Fruit fly (Drosophila melanogaster) whole organism, embryonic: ENCODE results near the gene Sfp33A2.

Source experiments
- Aef1 ChIP-seq: fragments of 200-800 bp; sonication (Bioruptor generic); IDR thresholded peaks from 3 replicates; pipeline ENCODE4 v1.3.6; 2022; ENCODE audit warnings: missing biosample characterization, missing genetic modification characterization
- CG12071 ChIP-seq: fragments of 200-800 bp; sonication (Bioruptor generic); optimal IDR thresholded peaks from 3 replicates; lab custom pipeline; 2018; ENCODE audit warnings: missing biosample characterization, mild to moderate bottlenecking, missing genetic modification characterization
- CG12744 ChIP-seq: fragments of 200-800 bp; sonication (Bioruptor generic); optimal IDR thresholded peaks from 2 replicates; lab custom pipeline; 2016; ENCODE audit warnings: missing biosample characterization, missing genetic modification characterization
- CG13624 ChIP-seq: fragments of 200-800 bp; sonication (Bioruptor generic); optimal IDR thresholded peaks from 2 replicates; lab custom pipeline; 2016; ENCODE audit warnings: missing biosample characterization, missing genetic modification characterization
- CG15479 ChIP-seq: fragments of 200-800 bp; sonication (Bioruptor generic); optimal IDR thresholded peaks from 3 replicates; lab custom pipeline; 2019; ENCODE audit warnings: missing biosample characterization, mild to moderate bottlenecking, missing genetic modification characterization, moderate library complexity
- CG1602 ChIP-seq: fragments of 200-800 bp; sonication (Bioruptor generic); optimal IDR thresholded peaks from 3 replicates; lab custom pipeline; 2016; ENCODE audit warnings: missing biosample characterization, missing genetic modification characterization
- CG18599 ChIP-seq: fragments of 200-800 bp; sonication (Bioruptor generic); optimal IDR thresholded peaks from 3 replicates; lab custom pipeline; 2017; ENCODE audit warnings: missing biosample characterization, missing genetic modification characterization, mild to moderate bottlenecking, moderate library complexity, missing genetic modification reagents
- CG2202 ChIP-seq: fragments of 200-800 bp; sonication (Bioruptor generic); optimal IDR thresholded peaks from 2 replicates; lab custom pipeline; 2018; ENCODE audit warnings: missing biosample characterization, mild to moderate bottlenecking, missing genetic modification characterization
- CG2678 ChIP-seq: fragments of 200-800 bp; sonication (Bioruptor generic); optimal IDR thresholded peaks from 3 replicates; lab custom pipeline; 2019; ENCODE audit warnings: missing biosample characterization, mild to moderate bottlenecking, missing genetic modification characterization, moderate library complexity
- CG2712 ChIP-seq: fragments of 200-800 bp; optimal IDR thresholded peaks from 3 replicates; lab custom pipeline; 2019; ENCODE audit warnings: missing biosample characterization, mild to moderate bottlenecking, missing genetic modification characterization, moderate library complexity
- CG32532 ChIP-seq: fragments of 200-800 bp; sonication (Bioruptor generic); IDR thresholded peaks from 2 replicates; pipeline ENCODE4 v1.3.6; 2022; ENCODE audit warnings: missing biosample characterization, missing genetic modification characterization
- CG32767 ChIP-seq: fragments of 200-800 bp; sonication (Bioruptor generic); IDR thresholded peaks from 2 replicates; pipeline ENCODE4 v1.3.6; 2022; ENCODE audit warnings: missing biosample characterization, missing genetic modification characterization
- CG3847 ChIP-seq: fragments of 200-800 bp; sonication (Bioruptor generic); IDR thresholded peaks from 2 replicates; pipeline ENCODE4 v1.3.6; 2022; ENCODE audit warnings: missing biosample characterization, missing genetic modification characterization
- CG42726 ChIP-seq: fragments of 200-800 bp; sonication (Bioruptor generic); IDR thresholded peaks from 2 replicates; pipeline ENCODE4 v1.3.6; 2022; ENCODE audit warnings: missing biosample characterization, missing genetic modification characterization; ENCODE audit not compliant: partially characterized antibody
- CG7987 ChIP-seq: fragments of 200-800 bp; sonication (Bioruptor generic); optimal IDR thresholded peaks from 2 replicates; lab custom pipeline; 2018; ENCODE audit warnings: missing biosample characterization, mild to moderate bottlenecking, missing genetic modification characterization, moderate library complexity
- CHES-1-like ChIP-seq: fragments of 200-800 bp; sonication (Bioruptor generic); optimal IDR thresholded peaks from 2 replicates; lab custom pipeline; 2016; ENCODE audit warnings: missing biosample characterization, missing genetic modification characterization
- CTCF ChIP-seq: fragments of 200-800 bp; sonication (Bioruptor generic); optimal IDR thresholded peaks from 2 replicates; lab custom pipeline; 2017; ENCODE audit warnings: missing biosample characterization, mild to moderate bottlenecking, missing genetic modification characterization, moderate library complexity
- Dip3 ChIP-seq: fragments of 200-800 bp; sonication (Bioruptor generic); optimal IDR thresholded peaks from 3 replicates; lab custom pipeline; 2016; ENCODE audit warnings: missing biosample characterization, missing genetic modification characterization
- Doc3 ChIP-seq: fragments of 200-800 bp; sonication (Bioruptor generic); IDR thresholded peaks from 3 replicates; pipeline ENCODE4 v1.3.6; 2022; ENCODE audit warnings: missing biosample characterization, missing genetic modification characterization; ENCODE audit not compliant: partially characterized antibody
- Dref ChIP-seq: fragments of 200-800 bp; sonication (Bioruptor generic); IDR thresholded peaks from 2 replicates; pipeline ENCODE4 v1.3.6; 2022; ENCODE audit warnings: missing biosample characterization, missing genetic modification characterization
- ERR ChIP-seq: fragments of 200-800 bp; sonication (Bioruptor generic); optimal IDR thresholded peaks from 2 replicates; lab custom pipeline; 2016; ENCODE audit warnings: missing biosample characterization, missing genetic modification characterization
- Fer2 ChIP-seq: fragments of 200-800 bp; sonication (Bioruptor generic); optimal IDR thresholded peaks from 2 replicates; lab custom pipeline; 2018; ENCODE audit warnings: missing biosample characterization, mild to moderate bottlenecking, missing genetic modification characterization, moderate library complexity
- HmgZ ChIP-seq: fragments of 200-800 bp; sonication (Bioruptor generic); optimal IDR thresholded peaks from 2 replicates; lab custom pipeline; 2018; ENCODE audit warnings: missing biosample characterization, mild to moderate bottlenecking, missing genetic modification characterization
- Jarid2 ChIP-seq: fragments of 200-800 bp; sonication (Bioruptor generic); optimal IDR thresholded peaks from 3 replicates; lab custom pipeline; 2017; ENCODE audit warnings: mild to moderate bottlenecking, missing biosample characterization, missing genetic modification reagents, missing genetic modification characterization
- Nf-YB ChIP-seq: fragments of 200-800 bp; sonication (Bioruptor generic); optimal IDR thresholded peaks from 3 replicates; lab custom pipeline; 2019; ENCODE audit warnings: missing biosample characterization, mild to moderate bottlenecking, missing genetic modification characterization, moderate library complexity
- Pdp1 ChIP-seq, 2 experiments: fragments of 200-800 bp; sonication (Bioruptor generic); optimal IDR thresholded peaks; 3 replicates each; lab custom pipeline; 2016; ENCODE audit warnings: missing biosample characterization in 2 of 2, missing genetic modification characterization in 2 of 2, mild to moderate bottlenecking in 1 of 2, moderate library complexity in 1 of 2
- Ssrp ChIP-seq: fragments of 200-800 bp; sonication (Bioruptor generic); optimal IDR thresholded peaks from 2 replicates; lab custom pipeline; 2018; ENCODE audit warnings: missing biosample characterization, mild to moderate bottlenecking, missing genetic modification characterization, moderate library complexity
- Stat92E ChIP-seq, 3 experiments: fragments of >200 bp in 2 of 3; fragments of 200-800 bp in 1 of 3; sonication (Bioruptor generic) in 1 of 3; optimal IDR thresholded peaks; 2 replicates each; lab custom pipeline; 2017 to 2019; ENCODE audit warnings: missing biosample characterization in 3 of 3, missing genetic modification characterization in 3 of 3, mild to moderate bottlenecking in 1 of 3, moderate library complexity in 1 of 3
- Trl ChIP-seq, 3 experiments: fragments of >200 bp in 2 of 3; fragments of 200-800 bp in 1 of 3; sonication (Bioruptor generic) in 1 of 3; optimal IDR thresholded peaks; 2 replicates in 1 of 3; 3 replicates in 2 of 3; lab custom pipeline; 2016 to 2017; ENCODE audit warnings: missing biosample characterization in 1 of 3, missing genetic modification characterization in 1 of 3
- YL-1 ChIP-seq: fragments of 200-800 bp; sonication (Bioruptor generic); optimal IDR thresholded peaks from 3 replicates; lab custom pipeline; 2017; ENCODE audit warnings: missing biosample characterization, mild to moderate bottlenecking, missing genetic modification characterization
- ab ChIP-seq: fragments of 200-800 bp; sonication (Bioruptor generic); optimal IDR thresholded peaks from 2 replicates; lab custom pipeline; 2016; ENCODE audit warnings: missing biosample characterization, missing genetic modification characterization
- abd-A ChIP-seq: fragments of 200-800 bp; sonication (Bioruptor generic); optimal IDR thresholded peaks from 3 replicates; lab custom pipeline; 2019; ENCODE audit warnings: missing biosample characterization, mild to moderate bottlenecking, missing genetic modification characterization, moderate library complexity
- al ChIP-seq: fragments of 200-800 bp; sonication (Bioruptor generic); IDR thresholded peaks from 2 replicates; pipeline ENCODE4 v1.3.6; 2022; ENCODE audit warnings: missing biosample characterization, missing genetic modification characterization
- cg ChIP-seq: fragments of 200-800 bp; sonication (Bioruptor generic); optimal IDR thresholded peaks from 3 replicates; lab custom pipeline; 2019; ENCODE audit warnings: missing biosample characterization, mild to moderate bottlenecking, missing genetic modification characterization, moderate library complexity
- chn ChIP-seq: fragments of 200-800 bp; sonication (Bioruptor generic); optimal IDR thresholded peaks from 2 replicates; lab custom pipeline; 2016; ENCODE audit warnings: missing biosample characterization, missing genetic modification characterization
- corto ChIP-seq: fragments of 200-800 bp; sonication (Bioruptor generic); optimal IDR thresholded peaks from 2 replicates; lab custom pipeline; 2016; ENCODE audit warnings: missing biosample characterization, mild to moderate bottlenecking, missing genetic modification characterization, moderate library complexity
- gem ChIP-seq: fragments of 200-800 bp; sonication (Bioruptor generic); optimal IDR thresholded peaks from 2 replicates; lab custom pipeline; 2019; ENCODE audit warnings: missing biosample characterization, mild to moderate bottlenecking, missing genetic modification characterization, moderate library complexity
- lbe ChIP-seq: fragments of 200-800 bp; sonication (Bioruptor generic); optimal IDR thresholded peaks from 2 replicates; lab custom pipeline; 2016; ENCODE audit warnings: missing biosample characterization, mild to moderate bottlenecking, missing genetic modification characterization
- odd ChIP-seq: fragments of 200-800 bp; sonication (Bioruptor generic); optimal IDR thresholded peaks from 2 replicates; lab custom pipeline; 2017; ENCODE audit warnings: missing biosample characterization, mild to moderate bottlenecking, missing genetic modification characterization
- onecut ChIP-seq: fragments of 200-800 bp; sonication (Bioruptor generic); IDR thresholded peaks from 2 replicates; pipeline ENCODE4 v1.3.6; 2022; ENCODE audit warnings: missing biosample characterization, missing genetic modification characterization
- pros ChIP-seq: fragments of 200-800 bp; sonication (Bioruptor generic); optimal IDR thresholded peaks from 3 replicates; lab custom pipeline; 2019; ENCODE audit warnings: missing biosample characterization, mild to moderate bottlenecking, missing genetic modification characterization, moderate library complexity
- sd ChIP-seq: fragments of 200-800 bp; sonication (Bioruptor generic); optimal IDR thresholded peaks from 3 replicates; lab custom pipeline; 2018; ENCODE audit warnings: missing biosample characterization, mild to moderate bottlenecking, missing genetic modification characterization, moderate library complexity
- sens ChIP-seq: fragments of 200-800 bp; sonication (Bioruptor generic); peaks from one replicate; lab custom pipeline; 2016; ENCODE audit warnings: missing biosample characterization, missing genetic modification characterization
- sqz ChIP-seq: fragments of 200-800 bp; sonication (Bioruptor generic); optimal IDR thresholded peaks from 3 replicates; lab custom pipeline; 2018; ENCODE audit warnings: missing biosample characterization, mild to moderate bottlenecking, missing genetic modification characterization
- sug ChIP-seq: fragments of 200-800 bp; optimal IDR thresholded peaks from 2 replicates; lab custom pipeline; 2019; ENCODE audit warnings: missing biosample characterization, mild to moderate bottlenecking, missing genetic modification characterization, moderate library complexity
- tio ChIP-seq: fragments of 200-800 bp; sonication (Bioruptor generic); optimal IDR thresholded peaks from 2 replicates; lab custom pipeline; 2017; ENCODE audit warnings: missing biosample characterization, missing genetic modification characterization, inconsistent platforms
- vvl ChIP-seq: fragments of 200-800 bp; sonication (Bioruptor generic); IDR thresholded peaks from 2 replicates; pipeline ENCODE4 v1.3.6; 2022; ENCODE audit warnings: missing biosample characterization, missing genetic modification characterization

Sfp33A2 gene

DNA sequence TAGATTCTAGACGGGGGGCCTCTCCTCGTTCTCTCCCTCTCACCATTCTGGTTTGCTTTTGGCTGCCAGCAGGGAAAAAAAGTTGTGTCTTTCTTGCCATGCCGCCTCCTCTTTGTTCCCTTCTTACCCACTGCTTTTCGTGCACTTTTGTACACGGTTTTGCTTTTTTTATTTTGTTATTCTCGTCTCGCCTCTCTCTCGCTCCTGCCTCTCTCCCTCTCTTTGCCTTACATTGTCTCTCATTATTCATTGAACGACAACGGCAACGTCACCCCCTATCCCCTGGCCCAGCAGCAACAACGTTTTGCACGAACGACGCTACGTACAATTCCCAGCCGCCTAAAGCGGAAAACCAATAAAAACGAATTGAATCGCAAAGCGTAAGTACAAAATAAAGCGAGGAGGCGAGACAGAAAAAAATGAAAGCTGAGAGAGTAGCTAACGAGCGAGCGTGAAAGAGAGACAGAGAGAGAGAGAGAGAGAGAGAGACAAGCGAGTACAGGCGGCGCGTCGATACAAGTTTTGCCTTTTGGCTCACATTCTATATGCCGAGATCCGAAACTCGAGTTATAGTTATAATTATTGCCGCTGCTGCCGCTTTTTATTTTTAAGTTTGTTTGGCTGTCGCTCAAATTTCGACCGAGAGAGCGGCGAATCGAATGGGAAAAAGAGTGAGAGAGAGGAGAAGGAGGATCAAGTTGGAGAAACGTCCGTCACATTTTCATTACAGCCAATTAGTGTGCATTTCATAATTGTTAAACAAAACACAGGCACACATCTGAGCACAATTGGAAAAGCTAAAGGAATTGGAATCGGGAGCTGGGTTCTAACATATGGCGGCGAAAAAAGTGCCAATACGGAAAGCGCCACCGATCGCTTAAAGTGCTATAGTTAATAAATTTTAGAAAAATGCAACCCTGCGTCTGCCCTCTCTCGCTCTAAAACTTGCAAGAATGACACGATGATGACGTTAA lies 30.5 kb upstream of the Sfp33A2 start (continued):
- TF ChIP-seq Fer2 (tag; lab: Kevin White, UChicago) (no peak), CG42726 (GFP tag; lab: Robert Waterston, UW) (0 out of 2 replicates have a peak, but pooled peaks have one; percentile 44), lbe (GFP tag; lab: Kevin White, UChicago) (peak; percentile 56), Pdp1 (GFP tag; optimal IDR thresholded peaks at IDR 0.05; lab: Kevin White, UChicago) (peak in 1 of 2 experiments; percentile 18), CHES-1-like (GFP tag; lab: Kevin White, UChicago) (peak; percentile 24), onecut (GFP tag; lab: Robert Waterston, UW) (peak; percentile 67; the same call in 1 of the 2 replicates), CG3847 (GFP tag; lab: Robert Waterston, UW) (no peak), Nf-YB (GFP tag; lab: Kevin White, UChicago) (peak; percentile 89), ERR (peak; percentile 15), Trl (optimal IDR thresholded peaks at IDR 0.05; lab: Kevin White, UChicago) (peak; percentile 88 to 99), Trl (GFP tag; optimal IDR thresholded peaks at IDR 0.05; lab: Kevin White, UChicago) (peak; percentile 65), HmgZ (tag; lab: Kevin White, UChicago) (peak; percentile 81), odd (GFP tag; lab: Kevin White, UChicago) (peak; percentile 22), Doc3 (GFP tag; lab: Robert Waterston, UW) (peak; percentile 51; the same call in 1 of the 3 replicates), CG13624 (GFP tag; lab: Kevin White, UChicago) (peak; percentile 24), Jarid2 (GFP tag; lab: Kevin White, UChicago) (no peak), Aef1 (GFP tag; lab: Robert Waterston, UW) (peak; percentile 61; the same call in 2 of the 3 replicates), CTCF (peak; percentile 70), Ssrp (tag; lab: Kevin White, UChicago) (peak; percentile 18), sens (peak; percentile 82), Dref (no peak), YL-1 (peak; percentile 1), Dip3 (GFP tag; lab: Kevin White, UChicago) (peak; percentile 9), gem (tag; lab: Kevin White, UChicago) (peak; percentile 10), CG18599 (GFP tag; lab: Kevin White, UChicago) (peak; percentile 21), CG7987 (GFP tag; lab: Kevin White, UChicago) (peak; percentile 35), CG12744 (GFP tag; lab: Kevin White, UChicago) (peak; percentile 13), corto (GFP tag; lab: Kevin White, UChicago) (peak; percentile 20), CG2202 (tag; lab: Kevin White, UChicago) (no peak), tio (GFP tag; lab: Kevin White, UChicago) (no peak), CG32532 (peak; percentile 17; the same call in 1 of the 2 replicates), sug (tag; lab: Kevin White, UChicago) (peak; percentile 87), CG2712 (tag; lab: Kevin White, UChicago) (peak; percentile 33), sqz (GFP tag; lab: Kevin White, UChicago) (peak; percentile 95), sd (tag; lab: Kevin White, UChicago) (peak; percentile 65), pros (GFP tag; lab: Kevin White, UChicago) (peak; percentile 88), chn (peak; percentile 22), CG2678 (tag; lab: Kevin White, UChicago) (peak; percentile 16), CG15479 (GFP tag; lab: Kevin White, UChicago) (peak; percentile 17), CG12071 (GFP tag; lab: Kevin White, UChicago) (peak; percentile 34), Stat92E (GFP tag; optimal IDR thresholded peaks at IDR 0.05; lab: Kevin White, UChicago) (peak in 1 of 3 experiments; percentile 28), cg (GFP tag; lab: Kevin White, UChicago) (no peak), abd-A (tag; lab: Kevin White, UChicago) (peak; percentile 99), al (GFP tag; lab: Robert Waterston, UW) (no peak), CG32767 (GFP tag; lab: Robert Waterston, UW) (no peak), vvl (GFP tag; lab: Robert Waterston, UW) (peak; percentile 43), ab (peak; percentile 18), CG1602 (GFP tag; lab: Kevin White, UChicago) (no peak)
